Worm (Caenorhabditis elegans) whole organism, dauer: ENCODE data around the gene C55C3.6.

Source experiments
- unc-62 ChIP-seq: sonication (generic microtip); optimal IDR thresholded peaks from 2 replicates; lab custom pipeline; 2017; ENCODE audit warnings: missing biosample characterization, missing genetic modification reagents, missing genetic modification characterization

The C55C3.6 gene

ce11 chrIV:5662073-5662472, 20.9 kb upstream of the C55C3.6 start:
- no peak for TF ChIP-seq unc-62 (GFP tag; lab: Kevin White, UChicago)

ce11 chrIV:5662886-5663285, 20.1 kb upstream of the C55C3.6 start:
- TF ChIP-seq unc-62 (GFP tag; lab: Kevin White, UChicago) = no peak

- TF ChIP-seq unc-62 (GFP tag; lab: Kevin White, UChicago) = no peak
Measured at ce11 chrIV:5664375-5665004, 18.5 kb upstream of the C55C3.6 start, which contains the start of gene bec-1. TSS of gene bec-1 (minus strand) at chrIV:5664425.

ce11 chrIV:5665353-5665918, 17.5 kb upstream of the C55C3.6 start:
- TF ChIP-seq unc-62 (GFP tag; lab: Kevin White, UChicago) = no peak

ce11 chrIV:5666115-5667028, 16.6 kb upstream of the C55C3.6 start:
- no peak for TF ChIP-seq unc-62 (GFP tag; lab: Kevin White, UChicago)

- TF ChIP-seq unc-62 (GFP tag; lab: Kevin White, UChicago) = no peak
Measured at ce11 chrIV:5667191-5667590, 15.8 kb upstream of the C55C3.6 start.

- no peak for TF ChIP-seq unc-62 (GFP tag; lab: Kevin White, UChicago)
Measured at ce11 chrIV:5669459-5669858, 13.5 kb upstream of the C55C3.6 start, which contains the start of gene T19E7.6. TSS of gene T19E7.6 (minus strand) at chrIV:5669503.

ce11 chrIV:5671325-5671724, 11.7 kb upstream of the C55C3.6 start:
- TF ChIP-seq unc-62 (GFP tag; lab: Kevin White, UChicago) = no peak

ce11 chrIV:5674435-5674834, 8.5 kb upstream of the C55C3.6 start, which contains the start of gene srd-5:
TSS of gene srd-5 (minus strand) at chrIV:5674535.
- TF ChIP-seq unc-62 (GFP tag; lab: Kevin White, UChicago) = no peak

- TF ChIP-seq unc-62 (GFP tag; lab: Kevin White, UChicago) = no peak
Measured at ce11 chrIV:5678044-5678443, 4.9 kb upstream of the C55C3.6 start, which contains the start of gene C55C3.4. TSS of gene C55C3.4 (minus strand) at chrIV:5678144.

ce11 chrIV:5685014-5685413, 2.0 kb downstream of the C55C3.6 start, which contains the start of gene C55C3.3:
TSS of gene C55C3.3 (plus strand) at chrIV:5685287.
- no peak for TF ChIP-seq unc-62 (GFP tag; lab: Kevin White, UChicago)

ce11 chrIV:5690386-5691080, 7.5 kb downstream of the C55C3.6 start, which contains the start of gene C55C3.8:
TSS of gene C55C3.8 (plus strand) at chrIV:5691030.
- TF ChIP-seq unc-62 (GFP tag; lab: Kevin White, UChicago) = no peak

- TF ChIP-seq unc-62 (GFP tag; lab: Kevin White, UChicago) = no peak
Measured at ce11 chrIV:5700372-5700771, 17.4 kb downstream of the C55C3.6 start.

- no peak for TF ChIP-seq unc-62 (GFP tag; lab: Kevin White, UChicago)
Measured at ce11 chrIV:5701646-5702045, 18.7 kb downstream of the C55C3.6 start.

ce11 chrIV:5703443-5703842, 20.5 kb downstream of the C55C3.6 start, which contains the start of the genes C55C3.73 and perm-5:
TSS of gene C55C3.73 (minus strand) at chrIV:5703451.
TSS of gene perm-5 (minus strand) at chrIV:5703468.
- TF ChIP-seq unc-62 (GFP tag; lab: Kevin White, UChicago) = no peak
